Fruit fly (Drosophila melanogaster) whole organism, adult: ENCODE measurements around the gene CG42354.

Source experiments
- CG12768 ChIP-seq: fragments of 200-800 bp; sonication (Bioruptor generic); optimal IDR thresholded peaks from 2 replicates; lab custom pipeline; 2017; ENCODE audit warnings: missing biosample characterization, missing genetic modification characterization, mild to moderate bottlenecking, moderate library complexity, missing genetic modification reagents
- CG1620 ChIP-seq: fragments of 200-800 bp; sonication (Bioruptor generic); optimal IDR thresholded peaks from 2 replicates; lab custom pipeline; 2016; ENCODE audit warnings: missing biosample characterization, missing genetic modification characterization
- cnc ChIP-seq, 2 experiments: fragments of >200 bp; optimal IDR thresholded peaks; 2 replicates each; lab custom pipeline; 2017
- kay ChIP-seq: fragments of 200-800 bp; sonication (Bioruptor generic); peaks from one replicate; lab custom pipeline; 2016; ENCODE audit warnings: missing biosample characterization, missing genetic modification characterization, borderline replicate concordance
- pad ChIP-seq: fragments of 200-800 bp; sonication (Bioruptor generic); optimal IDR thresholded peaks from 3 replicates; lab custom pipeline; 2017; ENCODE audit warnings: missing biosample characterization, missing genetic modification characterization, mild to moderate bottlenecking, moderate library complexity, missing genetic modification reagents

DNA sequence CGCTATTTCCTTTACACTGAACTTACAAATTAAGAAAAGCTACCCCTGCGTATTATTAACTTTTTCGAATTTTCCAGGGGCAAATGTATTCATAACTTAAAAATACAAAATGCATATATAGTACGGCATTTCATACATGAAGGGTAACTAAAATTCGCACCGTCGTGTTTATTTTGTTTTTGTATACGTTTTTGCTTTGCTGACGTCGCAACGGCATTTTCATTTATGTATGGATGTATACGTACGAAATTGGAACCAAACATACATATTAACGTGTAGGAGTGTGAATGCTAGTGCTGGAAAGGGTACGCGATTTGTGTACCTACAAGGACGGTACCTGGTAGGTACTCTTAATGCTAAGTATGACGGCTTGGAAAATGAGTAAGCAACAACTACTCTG lies 32.6 kb downstream of the CG42354 start:
- no peak for TF ChIP-seq CG12768 (GFP tag; lab: Kevin White, UChicago)
- TF ChIP-seq cnc (optimal IDR thresholded peaks at IDR 0.05; lab: Kevin White, UChicago) = no peak
- TF ChIP-seq CG1620 = no peak
- no peak for TF ChIP-seq kay (GFP tag; lab: Kevin White, UChicago)
- TF ChIP-seq pad (GFP tag; lab: Kevin White, UChicago) = no peak
